Fruit fly (Drosophila melanogaster): ENCODE measurements around the gene CG2004.
A peak's percentile ranks its signal among the peaks of the same experiment; 100 is the strongest.

CG2004 gene

dm6 chrX:8723393-8723987, 8.8 kb upstream of the CG2004 start (continued):
- TF ChIP-seq inv (GFP tag; IDR thresholded peaks at IDR 0.05; ENCODE audit: partially characterized antibody) (no peak), CG6254 (GFP tag; optimal IDR thresholded peaks at IDR 0.05) (peak; percentile 9), p53 (GFP tag; optimal IDR thresholded peaks at IDR 0.05) (no peak), CG3065 (GFP tag; optimal IDR thresholded peaks at IDR 0.05) (no peak), Dip2 (GFP tag; IDR thresholded peaks at IDR 0.05) (no peak), schlank (tag; optimal IDR thresholded peaks at IDR 0.05) (no peak), sug (tag; optimal IDR thresholded peaks at IDR 0.05) (no peak), gem (tag; optimal IDR thresholded peaks at IDR 0.05) (peak; percentile 48), bsh (GFP tag; optimal IDR thresholded peaks at IDR 0.05) (peak in 1 of 2 experiments; percentile 55), ci (GFP tag; IDR thresholded peaks at IDR 0.05) (peak; percentile 46; the same call in 1 of the 3 replicates), Xrp1 (GFP tag; IDR thresholded peaks at IDR 0.05) (peak; percentile 55), grau (tag; optimal IDR thresholded peaks at IDR 0.05) (peak; percentile 8), Hey (tag; optimal IDR thresholded peaks at IDR 0.05) (peak; percentile 93), prd (optimal IDR thresholded peaks at IDR 0.05) (no peak), prd (GFP tag; IDR thresholded peaks at IDR 0.05) (no peak; the same call in 2 of the 3 replicates), disco-r (GFP tag; optimal IDR thresholded peaks at IDR 0.05) (no peak), CG10462 (GFP tag; optimal IDR thresholded peaks at IDR 0.05) (no peak), CG11093 (GFP tag; IDR thresholded peaks at IDR 0.05) (no peak), Ravus (GFP tag; IDR thresholded peaks at IDR 0.05) (no peak), CG10979 (tag; optimal IDR thresholded peaks at IDR 0.05) (peak; percentile 45), Ets97D (GFP tag; optimal IDR thresholded peaks at IDR 0.05) (no peak), ftz-f1 (GFP tag; optimal IDR thresholded peaks at IDR 0.05) (no peak), MBD-R2 (GFP tag; IDR thresholded peaks at IDR 0.05) (no peak), nom (GFP tag; optimal IDR thresholded peaks at IDR 0.05) (no peak), CG2875 (GFP tag; optimal IDR thresholded peaks at IDR 0.05) (no peak), br (optimal IDR thresholded peaks at IDR 0.05) (no peak), CG4820 (GFP tag; optimal IDR thresholded peaks at IDR 0.05) (no peak), CG10274 (GFP tag; optimal IDR thresholded peaks at IDR 0.05) (no peak), CG1647 (GFP tag; optimal IDR thresholded peaks at IDR 0.05) (no peak), Side (GFP tag; optimal IDR thresholded peaks at IDR 0.05) (no peak), phol (tag; optimal IDR thresholded peaks at IDR 0.05) (peak; percentile 25), ham (GFP tag; IDR thresholded peaks at IDR 0.05) (no peak), CG2712 (tag; optimal IDR thresholded peaks at IDR 0.05) (peak; percentile 42), Bgb (GFP tag; IDR thresholded peaks at IDR 0.05; ENCODE audit: partially characterized antibody) (no peak), CG18262 (tag; optimal IDR thresholded peaks at IDR 0.05) (peak; percentile 33), dmrt11E (tag; optimal IDR thresholded peaks at IDR 0.05) (peak; percentile 16), chm (GFP tag; IDR thresholded peaks at IDR 0.05) (no peak), CG30020 (tag; optimal IDR thresholded peaks at IDR 0.05) (no peak), CG4730 (GFP tag; IDR thresholded peaks at IDR 0.05) (no peak), CG9932 (GFP tag; IDR thresholded peaks at IDR 0.05) (no peak), Six4 (GFP tag; optimal IDR thresholded peaks at IDR 0.05) (no peak), Doc3 (GFP tag; IDR thresholded peaks at IDR 0.05; ENCODE audit: partially characterized antibody) (no peak)

- TF ChIP-seq HLHmδ (GFP tag; optimal IDR thresholded peaks at IDR 0.05) (no peak), HLH54F (GFP tag; optimal IDR thresholded peaks at IDR 0.05) (no peak), ttk (GFP tag; IDR thresholded peaks at IDR 0.05) (no peak), CG12769 (tag; optimal IDR thresholded peaks at IDR 0.05) (no peak), fu2 (GFP tag; optimal IDR thresholded peaks at IDR 0.05) (no peak), CG12942 (GFP tag; optimal IDR thresholded peaks at IDR 0.05) (no peak), row (GFP tag; IDR thresholded peaks at IDR 0.05) (no peak), Mes4 (GFP tag; optimal IDR thresholded peaks at IDR 0.05) (no peak), CG6654 (GFP tag; optimal IDR thresholded peaks at IDR 0.05) (no peak), fd102C (GFP tag; optimal IDR thresholded peaks at IDR 0.05) (no peak), CG4404 (GFP tag; IDR thresholded peaks at IDR 0.05) (no peak), tx (GFP tag; optimal IDR thresholded peaks at IDR 0.05) (no peak), pnt (GFP tag; optimal IDR thresholded peaks at IDR 0.05) (no peak), Ravus (GFP tag; IDR thresholded peaks at IDR 0.05) (no peak)
Observed at dm6 chrX:8721501-8721900, 6.8 kb upstream of the CG2004 start.

Measured in whole organism, embryonic.